Fruit fly (Drosophila melanogaster) whole organism, embryonic: ENCODE data around the gene CG9328.

Source experiments
- CG10209 ChIP-seq: fragments of 200-800 bp; sonication (Bioruptor generic); optimal IDR thresholded peaks from 3 replicates; lab custom pipeline; 2017; ENCODE audit warnings: missing biosample characterization, mild to moderate bottlenecking, missing genetic modification characterization, missing genetic modification reagents
- CG12071 ChIP-seq: fragments of 200-800 bp; sonication (Bioruptor generic); optimal IDR thresholded peaks from 3 replicates; lab custom pipeline; 2018; ENCODE audit warnings: missing biosample characterization, mild to moderate bottlenecking, missing genetic modification characterization
- CG12744 ChIP-seq: fragments of 200-800 bp; sonication (Bioruptor generic); optimal IDR thresholded peaks from 2 replicates; lab custom pipeline; 2016; ENCODE audit warnings: missing biosample characterization, missing genetic modification characterization
- CG16813 ChIP-seq: fragments of 200-800 bp; sonication (Bioruptor generic); IDR thresholded peaks from 3 replicates; pipeline ENCODE4 v1.3.6; 2022; ENCODE audit warnings: missing biosample characterization, missing genetic modification characterization; ENCODE audit not compliant: partially characterized antibody
- CG17829 ChIP-seq: fragments of 200-800 bp; optimal IDR thresholded peaks from 2 replicates; lab custom pipeline; 2019; ENCODE audit warnings: missing biosample characterization, mild to moderate bottlenecking, missing genetic modification characterization, moderate library complexity
- CG1792 ChIP-seq: fragments of 200-800 bp; sonication (Bioruptor generic); optimal IDR thresholded peaks from 2 replicates; lab custom pipeline; 2016; ENCODE audit warnings: missing biosample characterization, missing genetic modification characterization
- CG18262 ChIP-seq: fragments of 200-800 bp; optimal IDR thresholded peaks from 3 replicates; lab custom pipeline; 2019; ENCODE audit warnings: missing biosample characterization, mild to moderate bottlenecking, missing genetic modification characterization, moderate library complexity
- CG18599 ChIP-seq: fragments of 200-800 bp; sonication (Bioruptor generic); optimal IDR thresholded peaks from 3 replicates; lab custom pipeline; 2017; ENCODE audit warnings: missing biosample characterization, missing genetic modification characterization, mild to moderate bottlenecking, moderate library complexity, missing genetic modification reagents
- CG18764 ChIP-seq: fragments of 200-800 bp; sonication (Bioruptor generic); optimal IDR thresholded peaks from 3 replicates; lab custom pipeline; 2016; ENCODE audit warnings: missing biosample characterization, missing genetic modification characterization
- CG2199 ChIP-seq: fragments of 200-800 bp; sonication (Bioruptor generic); IDR thresholded peaks from 3 replicates; pipeline ENCODE4 v1.3.6; 2022; ENCODE audit warnings: missing biosample characterization, missing genetic modification characterization
- CG2875 ChIP-seq: fragments of 200-800 bp; sonication (Bioruptor generic); optimal IDR thresholded peaks from 2 replicates; lab custom pipeline; 2017; ENCODE audit warnings: missing biosample characterization, mild to moderate bottlenecking, missing genetic modification characterization, missing genetic modification reagents
- CG2889 ChIP-seq: fragments of 200-800 bp; sonication (Bioruptor generic); IDR thresholded peaks from 3 replicates; pipeline ENCODE4 v1.3.6; 2022; ENCODE audit warnings: missing biosample characterization, missing genetic modification characterization
- CG31224 ChIP-seq: fragments of 200-800 bp; sonication (Bioruptor generic); IDR thresholded peaks from 2 replicates; pipeline ENCODE4 v1.3.6; 2022; ENCODE audit warnings: missing biosample characterization, missing genetic modification characterization
- CG32767 ChIP-seq: fragments of 200-800 bp; sonication (Bioruptor generic); IDR thresholded peaks from 2 replicates; pipeline ENCODE4 v1.3.6; 2022; ENCODE audit warnings: missing biosample characterization, missing genetic modification characterization
- CG33557 ChIP-seq: fragments of 200-800 bp; sonication (Bioruptor generic); optimal IDR thresholded peaks from 2 replicates; lab custom pipeline; 2019; ENCODE audit warnings: missing biosample characterization, mild to moderate bottlenecking, missing genetic modification characterization, moderate library complexity
- CG34224 ChIP-seq: fragments of 200-800 bp; sonication (Bioruptor generic); IDR thresholded peaks from 3 replicates; pipeline ENCODE4 v1.3.6; 2022; ENCODE audit warnings: missing biosample characterization, missing genetic modification characterization; ENCODE audit not compliant: partially characterized antibody
- CG5180 ChIP-seq: fragments of 200-800 bp; sonication (Bioruptor generic); optimal IDR thresholded peaks from 3 replicates; lab custom pipeline; 2017; ENCODE audit warnings: missing biosample characterization, missing genetic modification characterization, mild to moderate bottlenecking, moderate library complexity, missing genetic modification reagents
- CG6683 ChIP-seq: fragments of 200-800 bp; sonication (Bioruptor generic); optimal IDR thresholded peaks from 2 replicates; lab custom pipeline; 2017; ENCODE audit warnings: missing biosample characterization, mild to moderate bottlenecking, missing genetic modification characterization, missing genetic modification reagents
- CG6765 ChIP-seq: fragments of 200-800 bp; sonication (Bioruptor generic); optimal IDR thresholded peaks from 3 replicates; lab custom pipeline; 2017; ENCODE audit warnings: missing biosample characterization, mild to moderate bottlenecking, missing genetic modification characterization
- CG7786 ChIP-seq: fragments of 200-800 bp; sonication (Bioruptor generic); optimal IDR thresholded peaks from 2 replicates; lab custom pipeline; 2016; ENCODE audit warnings: missing biosample characterization, missing genetic modification characterization
- CG7987 ChIP-seq: fragments of 200-800 bp; sonication (Bioruptor generic); optimal IDR thresholded peaks from 2 replicates; lab custom pipeline; 2018; ENCODE audit warnings: missing biosample characterization, mild to moderate bottlenecking, missing genetic modification characterization, moderate library complexity
- CG9797 ChIP-seq: fragments of 200-800 bp; sonication (Bioruptor generic); optimal IDR thresholded peaks from 3 replicates; lab custom pipeline; 2018; ENCODE audit warnings: missing biosample characterization, mild to moderate bottlenecking, missing genetic modification characterization
- Chrac-16 ChIP-seq: fragments of 200-800 bp; sonication (Bioruptor generic); optimal IDR thresholded peaks from 3 replicates; lab custom pipeline; 2016; ENCODE audit warnings: missing biosample characterization, missing genetic modification characterization
- CrebB ChIP-seq: fragments of 200-800 bp; sonication (Bioruptor generic); optimal IDR thresholded peaks from 3 replicates; lab custom pipeline; 2018; ENCODE audit warnings: missing biosample characterization, mild to moderate bottlenecking, missing genetic modification characterization
- Ets97D ChIP-seq: fragments of 200-800 bp; sonication (Bioruptor generic); optimal IDR thresholded peaks from 3 replicates; lab custom pipeline; 2016; ENCODE audit warnings: missing biosample characterization, missing genetic modification characterization
- HLH4C ChIP-seq: fragments of 200-800 bp; sonication (Bioruptor generic); IDR thresholded peaks from 3 replicates; pipeline ENCODE4 v1.3.6; 2022; ENCODE audit warnings: missing biosample characterization, missing genetic modification characterization; ENCODE audit not compliant: partially characterized antibody
- MTF-1 ChIP-seq: fragments of 200-800 bp; sonication (Bioruptor generic); optimal IDR thresholded peaks from 2 replicates; lab custom pipeline; 2018; ENCODE audit warnings: missing biosample characterization, mild to moderate bottlenecking, missing genetic modification characterization, borderline replicate concordance
- Med ChIP-seq: fragments of 200-800 bp; sonication (Bioruptor generic); peaks from one replicate; lab custom pipeline; 2016; ENCODE audit warnings: missing biosample characterization, missing genetic modification characterization, mild to moderate bottlenecking, inconsistent platforms, moderate library complexity
- Nf-YB ChIP-seq: fragments of 200-800 bp; sonication (Bioruptor generic); optimal IDR thresholded peaks from 3 replicates; lab custom pipeline; 2019; ENCODE audit warnings: missing biosample characterization, mild to moderate bottlenecking, missing genetic modification characterization, moderate library complexity
- Poxn ChIP-seq: fragments of 200-800 bp; sonication (Bioruptor generic); IDR thresholded peaks from 2 replicates; pipeline ENCODE4 v1.3.6; 2022; ENCODE audit warnings: missing biosample characterization, missing genetic modification characterization
- Stat92E ChIP-seq, 3 experiments: fragments of >200 bp in 2 of 3; fragments of 200-800 bp in 1 of 3; sonication (Bioruptor generic) in 1 of 3; optimal IDR thresholded peaks; 2 replicates each; lab custom pipeline; 2017 to 2019; ENCODE audit warnings: missing biosample characterization in 3 of 3, missing genetic modification characterization in 3 of 3, mild to moderate bottlenecking in 1 of 3, moderate library complexity in 1 of 3
- Vsx1 ChIP-seq: fragments of 200-800 bp; sonication (Bioruptor generic); optimal IDR thresholded peaks from 2 replicates; lab custom pipeline; 2017; ENCODE audit warnings: missing biosample characterization, mild to moderate bottlenecking, missing genetic modification characterization, missing genetic modification reagents
- Xrp1 ChIP-seq: fragments of 200-800 bp; sonication (Bioruptor generic); IDR thresholded peaks from 2 replicates; pipeline ENCODE4 v1.3.6; 2022; ENCODE audit warnings: missing biosample characterization, missing genetic modification characterization
- ara ChIP-seq: fragments of 200-800 bp; sonication (Bioruptor generic); IDR thresholded peaks from 2 replicates; pipeline ENCODE4 v1.3.6; 2022; ENCODE audit warnings: missing biosample characterization, missing genetic modification characterization
- cg ChIP-seq: fragments of 200-800 bp; sonication (Bioruptor generic); optimal IDR thresholded peaks from 3 replicates; lab custom pipeline; 2019; ENCODE audit warnings: missing biosample characterization, mild to moderate bottlenecking, missing genetic modification characterization, moderate library complexity
- corto ChIP-seq: fragments of 200-800 bp; sonication (Bioruptor generic); optimal IDR thresholded peaks from 2 replicates; lab custom pipeline; 2016; ENCODE audit warnings: missing biosample characterization, mild to moderate bottlenecking, missing genetic modification characterization, moderate library complexity
- crc ChIP-seq: fragments of 200-800 bp; sonication (Bioruptor generic); optimal IDR thresholded peaks from 2 replicates; lab custom pipeline; 2016; ENCODE audit warnings: missing biosample characterization, missing genetic modification characterization
- crol ChIP-seq: fragments of 200-800 bp; sonication (Bioruptor generic); IDR thresholded peaks from 2 replicates; pipeline ENCODE4 v1.3.6; 2022; ENCODE audit warnings: missing biosample characterization, missing genetic modification characterization
- dmrt99B ChIP-seq: fragments of 200-800 bp; sonication (Bioruptor generic); optimal IDR thresholded peaks from 2 replicates; lab custom pipeline; 2018; ENCODE audit warnings: missing biosample characterization, mild to moderate bottlenecking, missing genetic modification characterization, moderate library complexity
- ham ChIP-seq: fragments of 200-800 bp; sonication (Bioruptor generic); IDR thresholded peaks from 2 replicates; pipeline ENCODE4 v1.3.6; 2022; ENCODE audit warnings: missing biosample characterization, missing genetic modification characterization
- lab ChIP-seq: fragments of 200-800 bp; sonication (Bioruptor generic); optimal IDR thresholded peaks from 3 replicates; lab custom pipeline; 2017; ENCODE audit warnings: missing biosample characterization, missing genetic modification characterization, mild to moderate bottlenecking, moderate library complexity, missing genetic modification reagents
- lmd ChIP-seq: fragments of 200-800 bp; sonication (Bioruptor generic); IDR thresholded peaks from 2 replicates; pipeline ENCODE4 v1.3.6; 2022; ENCODE audit warnings: missing biosample characterization, missing genetic modification characterization
- pita ChIP-seq: fragments of 200-800 bp; sonication (Bioruptor generic); optimal IDR thresholded peaks from 2 replicates; lab custom pipeline; 2017; ENCODE audit warnings: missing biosample characterization, mild to moderate bottlenecking, missing genetic modification characterization
- sc ChIP-seq, 3 experiments: fragments of >200 bp in 2 of 3; fragments of 200-800 bp in 1 of 3; sonication (Bioruptor generic) in 1 of 3; optimal IDR thresholded peaks; 2 replicates in 2 of 3; 3 replicates in 1 of 3; lab custom pipeline; 2017; ENCODE audit warnings: mild to moderate bottlenecking in 1 of 3, missing biosample characterization in 1 of 3, missing genetic modification characterization in 1 of 3, missing genetic modification reagents in 1 of 3
- scrt ChIP-seq: fragments of 200-800 bp; sonication (Bioruptor generic); optimal IDR thresholded peaks from 2 replicates; lab custom pipeline; 2018; ENCODE audit warnings: missing biosample characterization, mild to moderate bottlenecking, missing genetic modification characterization, moderate library complexity
- shn ChIP-seq: fragments of 200-800 bp; sonication (Bioruptor generic); optimal IDR thresholded peaks from 3 replicates; lab custom pipeline; 2016; ENCODE audit warnings: missing biosample characterization, missing genetic modification characterization
- toy ChIP-seq: fragments of 200-800 bp; sonication (Bioruptor generic); IDR thresholded peaks from 2 replicates; pipeline ENCODE4 v1.3.6; 2022; ENCODE audit warnings: missing biosample characterization, missing genetic modification characterization
- ttk ChIP-seq: fragments of 200-800 bp; sonication (Bioruptor generic); IDR thresholded peaks from 2 replicates; pipeline ENCODE4 v2.1.2; 2022; ENCODE audit warnings: missing biosample characterization, missing genetic modification characterization
- wor ChIP-seq: fragments of 200-800 bp; sonication (Bioruptor generic); IDR thresholded peaks from 2 replicates; pipeline ENCODE4 v1.3.6; 2022; ENCODE audit warnings: missing biosample characterization, missing genetic modification characterization

Gene CG9328

dm6 chr2L:20803733-20804164, 6.2 kb downstream of the CG9328 start:
- TF ChIP-seq CG2199 (GFP tag; lab: Robert Waterston, UW) (peak; percentile 78; the same call in 2 of the 3 replicates), sc (optimal IDR thresholded peaks at IDR 0.05; lab: Kevin White, UChicago) (no peak), sc (GFP tag; optimal IDR thresholded peaks at IDR 0.05; lab: Kevin White, UChicago) (no peak), pita (no peak), dmrt99B (no peak), CG7786 (GFP tag; lab: Kevin White, UChicago) (no peak), ara (no peak), Vsx1 (GFP tag; lab: Kevin White, UChicago) (no peak), CG33557 (GFP tag; lab: Kevin White, UChicago) (no peak), CG12744 (GFP tag; lab: Kevin White, UChicago) (no peak), CG17829 (no peak), CG6683 (GFP tag; lab: Kevin White, UChicago) (no peak), CG9797 (GFP tag; lab: Kevin White, UChicago) (no peak), CG32767 (GFP tag; lab: Robert Waterston, UW) (0 out of 2 replicates have a peak, but pooled peaks have one; percentile 5), toy (0 out of 2 replicates have a peak, but pooled peaks have one; percentile 47), scrt (GFP tag; lab: Kevin White, UChicago) (peak; percentile 99), Nf-YB (GFP tag; lab: Kevin White, UChicago) (no peak), CG34224 (GFP tag; lab: Robert Waterston, UW) (no peak), wor (GFP tag; lab: Robert Waterston, UW) (no peak), Ets97D (GFP tag; lab: Kevin White, UChicago) (no peak), ttk (GFP tag; lab: Robert Waterston, UW) (peak; percentile 58; the same call in 1 of the 2 replicates), crc (no peak), CrebB (tag; lab: Kevin White, UChicago) (no peak), CG2889 (GFP tag; lab: Robert Waterston, UW) (no peak), CG1792 (GFP tag; lab: Kevin White, UChicago) (no peak), Med (no peak), CG2875 (GFP tag; lab: Kevin White, UChicago) (no peak), HLH4C (GFP tag; lab: Robert Waterston, UW) (0 out of 3 replicates have a peak, but pooled peaks have one; percentile 29), shn (GFP tag; lab: Kevin White, UChicago) (no peak), crol (GFP tag; lab: Robert Waterston, UW) (peak; percentile 91), Chrac-16 (GFP tag; lab: Kevin White, UChicago) (no peak), CG18764 (GFP tag; lab: Kevin White, UChicago) (no peak), lab (GFP tag; lab: Kevin White, UChicago) (peak; percentile 7), Stat92E (GFP tag; optimal IDR thresholded peaks at IDR 0.05; lab: Kevin White, UChicago) (no peak), CG6765 (GFP tag; lab: Kevin White, UChicago) (no peak), CG5180 (GFP tag; lab: Kevin White, UChicago) (no peak), CG18262 (no peak), Poxn (no peak), CG10209 (no peak), Xrp1 (no peak), cg (GFP tag; lab: Kevin White, UChicago) (peak; percentile 38), CG16813 (no peak), ham (GFP tag; lab: Robert Waterston, UW) (no peak), CG12071 (GFP tag; lab: Kevin White, UChicago) (peak; percentile 18), CG31224 (GFP tag; lab: Robert Waterston, UW) (peak; percentile 27; the same call in 1 of the 2 replicates), MTF-1 (GFP tag; lab: Kevin White, UChicago) (no peak), corto (GFP tag; lab: Kevin White, UChicago) (no peak), CG18599 (GFP tag; lab: Kevin White, UChicago) (peak; percentile 25), lmd (GFP tag; lab: Robert Waterston, UW) (no peak), CG7987 (GFP tag; lab: Kevin White, UChicago) (no peak)
